Worm (Caenorhabditis elegans) whole organism, young adult: ENCODE data around the gene F42D1.4.

Experiments used
- F49E8.2 ChIP-seq: sonication (generic microtip); optimal IDR thresholded peaks from 3 replicates; lab custom pipeline; 2017; ENCODE audit warnings: missing genetic modification characterization, mild to moderate bottlenecking, missing compliant biosample characterization, antibody characterized with exemption, moderate library complexity; ENCODE audit not compliant: insufficient read depth
- F57A8.1 ChIP-seq: fragments of 200-800 bp; sonication (Bioruptor generic); optimal IDR thresholded peaks from 2 replicates; lab custom pipeline; 2018; ENCODE audit warnings: mild to moderate bottlenecking, missing genetic modification characterization, moderate library complexity, missing compliant biosample characterization
- Y53G8AR.9 ChIP-seq: fragments of 200-800 bp; sonication (Bioruptor generic); conservative IDR thresholded peaks from 2 replicates; pipeline ENCODE4 v1.3.6; 2022; ENCODE audit warnings: missing genetic modification reagents, missing genetic modification characterization, missing compliant biosample characterization
- ama-1 ChIP-seq, 3 experiments: fragments of 150-350 bp in 1 of 3; sonication (generic microtip) in 2 of 3; optimal IDR thresholded peaks; 2 replicates each; lab custom pipeline; 2014 to 2018; ENCODE audit warnings: missing biosample characterization in 2 of 3, missing genetic modification characterization in 2 of 3, missing genetic modification reagents in 2 of 3
- dpl-1 ChIP-seq: fragments of 150-350 bp; optimal IDR thresholded peaks from 2 replicates; lab custom pipeline; 2014; ENCODE audit warnings: missing biosample characterization, missing genetic modification reagents, missing genetic modification characterization
- egl-18 ChIP-seq: fragments of 200-800 bp; sonication (Bioruptor generic); IDR thresholded peaks from 2 replicates; pipeline ENCODE4 v1.3.6; 2022; ENCODE audit warnings: missing genetic modification reagents, missing genetic modification characterization, missing compliant biosample characterization
- hmg-20 ChIP-seq: fragments of 200-800 bp; sonication (Bioruptor generic); IDR thresholded peaks from 2 replicates; pipeline ENCODE4 v1.3.6; 2022; ENCODE audit warnings: missing genetic modification reagents, missing genetic modification characterization, missing compliant biosample characterization
- hsf-1 ChIP-seq: fragments of 200-800 bp; sonication (Bioruptor generic); IDR thresholded peaks from 2 replicates; pipeline ENCODE4 v1.3.6; 2022; ENCODE audit warnings: missing genetic modification reagents, missing genetic modification characterization, missing compliant biosample characterization
- pbrm-1 ChIP-seq: fragments of 200-800 bp; sonication (Bioruptor generic); IDR thresholded peaks from 2 replicates; pipeline ENCODE4 v1.3.6; 2022; ENCODE audit warnings: missing genetic modification reagents, missing genetic modification characterization, missing compliant biosample characterization
- pha-4 ChIP-seq: fragments of 150-350 bp; sonication (generic microtip); optimal IDR thresholded peaks from 2 replicates; lab custom pipeline; 2014; ENCODE audit warnings: missing biosample characterization, missing genetic modification reagents, missing genetic modification characterization
- unc-130 ChIP-seq: sonication (generic microtip); optimal IDR thresholded peaks from 2 replicates; lab custom pipeline; 2016; ENCODE audit warnings: missing genetic modification reagents, missing genetic modification characterization, missing compliant biosample characterization
- zfh-2 ChIP-seq: fragments of 200-800 bp; sonication (Bioruptor generic); conservative IDR thresholded peaks from 2 replicates; pipeline ENCODE4 v1.3.6; 2022; ENCODE audit warnings: missing genetic modification reagents, missing genetic modification characterization, missing compliant biosample characterization
- ztf-22 ChIP-seq: fragments of 200-800 bp; sonication (Bioruptor generic); optimal IDR thresholded peaks from 2 replicates; lab custom pipeline; 2018; ENCODE audit warnings: mild to moderate bottlenecking, missing genetic modification characterization, moderate library complexity, missing compliant biosample characterization

- TF ChIP-seq pha-4 (tag; lab: Kevin White, UChicago) (no peak), dpl-1 (GFP tag; lab: Kevin White, UChicago) (no peak), zfh-2 (GFP tag; lab: Robert Waterston, UW) (no peak), unc-130 (GFP tag; lab: Kevin White, UChicago) (no peak), hmg-20 (no peak), F57A8.1 (no peak), egl-18 (GFP tag; lab: Robert Waterston, UW) (no peak), ama-1 (optimal IDR thresholded peaks at IDR 0.05; lab: Kevin White, UChicago) (peak; percentile 88), ama-1 (GFP tag; optimal IDR thresholded peaks at IDR 0.05; lab: Kevin White, UChicago) (no peak), hsf-1 (GFP tag; lab: Robert Waterston, UW) (no peak), ztf-22 (GFP tag; lab: Kevin White, UChicago) (no peak), Y53G8AR.9 (GFP tag; lab: Robert Waterston, UW) (no peak), pbrm-1 (no peak), F49E8.2 (no peak)
These were observed 14.5 kb upstream of the F42D1.4 start for ce11 chrX:14792315-14793197.
